Worm (Caenorhabditis elegans) whole organism, L1 larva: ENCODE data around the gene str-175.

Experiments
- F16B12.6 ChIP-seq: fragments of 150-350 bp; optimal IDR thresholded peaks from 2 replicates; lab custom pipeline; 2014; ENCODE audit warnings: missing biosample characterization, missing genetic modification characterization
- blmp-1 ChIP-seq: fragments of 150-350 bp; optimal IDR thresholded peaks from 2 replicates; lab custom pipeline; 2014; ENCODE audit warnings: missing biosample characterization, missing genetic modification characterization
- ceh-82 ChIP-seq, 3 experiments: fragments of 150-350 bp in 1 of 3; sonication (generic microtip) in 2 of 3; optimal IDR thresholded peaks; 2 replicates each; lab custom pipeline; 2014 to 2017; ENCODE audit warnings: missing biosample characterization in 3 of 3, missing genetic modification characterization in 3 of 3
- nhr-84 ChIP-seq: sonication (generic microtip); optimal IDR thresholded peaks from 2 replicates; lab custom pipeline; 2017; ENCODE audit warnings: missing biosample characterization, missing genetic modification characterization
- unc-98 ChIP-seq: fragments of 200-800 bp; sonication (Bioruptor generic); IDR thresholded peaks from 2 replicates; pipeline ENCODE4 v1.3.6; 2022; ENCODE audit warnings: missing genetic modification characterization, missing compliant biosample characterization

DNA sequence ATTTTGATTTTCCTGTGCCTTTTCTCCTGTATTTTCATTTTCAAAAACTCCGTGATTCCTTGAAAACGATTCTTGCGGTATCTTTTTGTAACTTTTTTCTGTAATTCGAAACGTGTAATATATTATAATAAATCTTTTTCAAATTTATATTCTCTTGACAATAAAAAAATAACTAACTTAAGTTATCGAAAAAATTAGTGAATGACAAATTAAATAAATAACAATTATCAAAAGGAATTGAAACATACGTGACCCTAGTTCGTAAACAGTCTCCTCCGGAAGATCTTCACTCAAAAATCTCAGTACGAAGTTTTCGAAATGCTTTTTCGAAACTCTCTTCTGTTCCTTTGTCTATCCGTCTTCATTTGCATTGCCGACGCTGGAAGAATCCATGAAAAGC lies 20.1 kb upstream of the str-175 start, which contains the start of gene T08B6.9:
- TF ChIP-seq unc-98 (GFP tag; lab: Robert Waterston, UW): no peak
- no peak for TF ChIP-seq ceh-82 (tag; optimal IDR thresholded peaks at IDR 0.05; lab: Kevin White, UChicago)
- no peak for TF ChIP-seq blmp-1 (tag; lab: Kevin White, UChicago)
- TF ChIP-seq nhr-84 (tag; lab: Kevin White, UChicago): no peak
- no peak for TF ChIP-seq F16B12.6 (tag; lab: Kevin White, UChicago)
